Fruit fly (Drosophila melanogaster): ENCODE data around the gene CG11226.
A peak's percentile ranks its signal among the peaks of the same experiment; 100 is the strongest.

The CG11226 gene

dm6 chr3L:22878723-22879343, 42.0 kb downstream of the CG11226 start, which contains the start of the genes Chro and Ssl1 (continued):
- TF ChIP-seq cyc (GFP tag; optimal IDR thresholded peaks at IDR 0.05) (peak; percentile 100), CG8119 (GFP tag; IDR thresholded peaks at IDR 0.05) (peak; percentile 100), Blimp-1 (GFP tag; optimal IDR thresholded peaks at IDR 0.05) (peak; percentile 98), Lpt (GFP tag; optimal IDR thresholded peaks at IDR 0.05) (peak; percentile 100), svp (GFP tag) (peak; percentile 100), CG1621 (tag; optimal IDR thresholded peaks at IDR 0.05) (peak; percentile 100), Sox102F (GFP tag; optimal IDR thresholded peaks at IDR 0.05) (peak; percentile 100), CG6276 (GFP tag; optimal IDR thresholded peaks at IDR 0.05) (peak; percentile 100), topi (GFP tag; optimal IDR thresholded peaks at IDR 0.05) (peak; percentile 100), acj6 (GFP tag; optimal IDR thresholded peaks at IDR 0.05) (peak; percentile 100), Gug (GFP tag; IDR thresholded peaks at IDR 0.05) (peak; percentile 100), dac (GFP tag; optimal IDR thresholded peaks at IDR 0.05) (peak; percentile 100), achi (GFP tag; optimal IDR thresholded peaks at IDR 0.05) (peak; percentile 99), net (GFP tag; optimal IDR thresholded peaks at IDR 0.05) (peak; percentile 100), CG8632 (GFP tag; optimal IDR thresholded peaks at IDR 0.05) (peak; percentile 100)

dm6 chr3L:22879344-22879723, 42.5 kb downstream of the CG11226 start:
- TF ChIP-seq CG11762 (GFP tag; optimal IDR thresholded peaks at IDR 0.05; ENCODE audit: insufficient read depth) (no peak), OdsH (GFP tag; optimal IDR thresholded peaks at IDR 0.05) (no peak), Sox102F (GFP tag; optimal IDR thresholded peaks at IDR 0.05) (no peak), Eip75B (GFP tag; optimal IDR thresholded peaks at IDR 0.05) (no peak), CG11294 (GFP tag; IDR thresholded peaks at IDR 0.05) (no peak), achi (GFP tag; optimal IDR thresholded peaks at IDR 0.05) (no peak), Blimp-1 (GFP tag; optimal IDR thresholded peaks at IDR 0.05) (no peak)

dm6 chr3L:22880914-22881313, 44.0 kb downstream of the CG11226 start, which contains the start of gene slif:
slif (plus strand) TSS chr3L:22881045.
- TF ChIP-seq acj6 (GFP tag; optimal IDR thresholded peaks at IDR 0.05) (no peak), Smox (GFP tag; optimal IDR thresholded peaks at IDR 0.05) (no peak), CG11902 (GFP tag; optimal IDR thresholded peaks at IDR 0.05) (no peak), fkh (GFP tag; optimal IDR thresholded peaks at IDR 0.05) (no peak), salr (GFP tag; optimal IDR thresholded peaks at IDR 0.05) (no peak)

- TF ChIP-seq CG3032 (tag; optimal IDR thresholded peaks at IDR 0.05) (no peak), CG32006 (GFP tag; optimal IDR thresholded peaks at IDR 0.05) (peak; percentile 40), Smox (GFP tag; optimal IDR thresholded peaks at IDR 0.05) (no peak), CG8119 (GFP tag; IDR thresholded peaks at IDR 0.05) (0 out of 3 replicates have a peak, but pooled peaks have one; percentile 39), CG6276 (GFP tag; optimal IDR thresholded peaks at IDR 0.05) (peak; percentile 2), eg (GFP tag; IDR thresholded peaks at IDR 0.05) (0 out of 3 replicates have a peak, but pooled peaks have one; percentile 26), achi (GFP tag; optimal IDR thresholded peaks at IDR 0.05) (peak; percentile 15), Eip78C (GFP tag) (peak; percentile 53), CG10631 (GFP tag; optimal IDR thresholded peaks at IDR 0.05) (no peak), CG15336 (GFP tag; IDR thresholded peaks at IDR 0.05) (peak; percentile 21; the same call in 1 of the 2 replicates), Hr4 (GFP tag; optimal IDR thresholded peaks at IDR 0.05) (peak; percentile 3)
Observed at dm6 chr3L:22883649-22884048, 46.8 kb downstream of the CG11226 start.

dm6 chr3L:22884481-22884880, 47.6 kb downstream of the CG11226 start:
- TF ChIP-seq fkh (GFP tag; optimal IDR thresholded peaks at IDR 0.05) (no peak), svp (GFP tag) (peak; percentile 60)

dm6 chr3L:22885843-22886242, 49.0 kb downstream of the CG11226 start:
- TF ChIP-seq Hr39 (GFP tag; optimal IDR thresholded peaks at IDR 0.05) (no peak), svp (GFP tag) (peak; percentile 49)

Data from whole organism, prepupa.